Worm (Caenorhabditis elegans) whole organism, L4 larva: ENCODE data around the gene F47B8.4.

Source experiments
- F44E2.7 ChIP-seq: fragments of 200-800 bp; sonication (Bioruptor generic); IDR thresholded peaks from 2 replicates; pipeline ENCODE4 v2.1.2; 2022; ENCODE audit warnings: missing genetic modification characterization, missing compliant biosample characterization
- ceh-28 ChIP-seq: fragments of 150-350 bp; optimal IDR thresholded peaks from 2 replicates; lab custom pipeline; 2014; ENCODE audit warnings: missing biosample characterization, missing genetic modification reagents, missing genetic modification characterization
- ces-1 ChIP-seq: fragments of 150-350 bp; sonication (generic microtip); optimal IDR thresholded peaks from 4 replicates; lab custom pipeline; 2014; ENCODE audit warnings: missing biosample characterization, missing genetic modification reagents, missing genetic modification characterization
- egl-27 ChIP-seq: sonication (generic microtip); optimal IDR thresholded peaks from 3 replicates; lab custom pipeline; 2017; ENCODE audit warnings: missing biosample characterization, missing genetic modification reagents, missing genetic modification characterization
- egl-43 ChIP-seq: fragments of 200-800 bp; sonication (Bioruptor generic); IDR thresholded peaks from 2 replicates; pipeline ENCODE4 v1.3.6; 2022; ENCODE audit warnings: missing genetic modification reagents, missing genetic modification characterization, missing compliant biosample characterization
- gei-8 ChIP-seq: fragments of 200-800 bp; sonication (Bioruptor generic); optimal IDR thresholded peaks from 2 replicates; lab custom pipeline; 2018; ENCODE audit warnings: mild to moderate bottlenecking, missing genetic modification characterization, missing compliant biosample characterization
- hlh-30 ChIP-seq: sonication (generic microtip); optimal IDR thresholded peaks from 2 replicates; lab custom pipeline; 2017; ENCODE audit warnings: antibody characterized with exemption, mild to moderate bottlenecking, missing genetic modification characterization, missing compliant biosample characterization; ENCODE audit not compliant: insufficient read depth
- lin-13 ChIP-seq: fragments of 150-350 bp; optimal IDR thresholded peaks from 2 replicates; lab custom pipeline; 2014; ENCODE audit warnings: missing biosample characterization, missing genetic modification reagents, missing genetic modification characterization
- mdl-1 ChIP-seq, 2 experiments: fragments of 150-350 bp in 1 of 2; sonication (generic microtip) in 1 of 2; optimal IDR thresholded peaks; 2 replicates each; lab custom pipeline; 2014 to 2017; ENCODE audit warnings: missing biosample characterization in 2 of 2, missing genetic modification characterization in 2 of 2
- mep-1 ChIP-seq: fragments of 150-350 bp; sonication (generic microtip); optimal IDR thresholded peaks from 3 replicates; lab custom pipeline; 2014; ENCODE audit warnings: missing biosample characterization, missing genetic modification characterization
- unc-39 ChIP-seq: sonication (generic microtip); optimal IDR thresholded peaks from 2 replicates; lab custom pipeline; 2017; ENCODE audit warnings: missing biosample characterization, missing genetic modification characterization

DNA sequence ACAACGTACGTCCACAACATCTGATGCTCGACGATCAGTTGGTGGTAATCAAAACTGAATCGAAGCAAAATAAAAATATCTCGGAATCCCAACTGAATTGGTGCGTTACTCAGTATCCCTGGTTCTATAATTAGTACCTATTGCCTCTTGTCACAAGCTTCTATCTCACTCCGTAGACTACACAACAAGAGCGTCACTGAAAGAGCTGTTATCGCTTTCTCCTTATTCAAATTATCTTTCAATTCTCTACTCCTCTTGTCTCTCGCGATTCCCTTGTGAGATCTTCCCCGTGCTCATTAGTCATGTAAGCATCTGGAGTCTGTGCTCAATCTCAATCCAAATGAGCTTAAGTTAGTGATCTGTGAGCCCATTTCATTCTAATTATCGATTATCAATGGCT lies 12.2 kb upstream of the F47B8.4 start, which contains the start of gene srm-6:
- no peak for TF ChIP-seq hlh-30 (tag; lab: Kevin White, UChicago)
- TF ChIP-seq egl-27 (tag; lab: Kevin White, UChicago) = no peak
- no peak for TF ChIP-seq mdl-1 (tag; optimal IDR thresholded peaks at IDR 0.05; lab: Kevin White, UChicago)
- TF ChIP-seq ces-1 (GFP tag; lab: Kevin White, UChicago) = no peak
- TF ChIP-seq unc-39 = no peak
- TF ChIP-seq F44E2.7 (GFP tag; lab: Robert Waterston, UW) = no peak
- TF ChIP-seq ceh-28 (tag; lab: Kevin White, UChicago) = no peak
- TF ChIP-seq mep-1 (tag; lab: Kevin White, UChicago) = no peak
- TF ChIP-seq egl-43 = no peak
- TF ChIP-seq gei-8 (GFP tag; lab: Kevin White, UChicago) = no peak
- no peak for TF ChIP-seq lin-13 (GFP tag; lab: Kevin White, UChicago)
